Fruit fly (Drosophila melanogaster): Measurements from ENCODE around the gene CG7083.

DNA sequence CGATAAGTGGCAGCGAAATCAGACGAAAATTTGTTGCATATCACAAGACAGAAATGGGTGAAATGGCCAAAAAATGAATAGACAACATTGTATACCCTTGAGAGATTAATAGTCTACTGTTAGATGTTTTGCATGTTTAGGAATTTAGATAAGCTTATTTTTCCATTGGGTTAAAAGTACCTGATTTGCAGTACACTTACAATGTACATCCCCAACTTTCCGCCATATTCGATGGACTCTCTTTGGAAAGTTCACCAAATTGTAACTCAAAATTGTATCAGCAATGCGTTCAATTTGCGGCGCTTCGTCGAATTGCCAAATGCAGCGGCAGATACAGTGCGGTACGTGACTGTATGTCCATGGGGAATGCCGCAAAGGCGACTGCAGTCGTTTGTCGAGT is 6.2 kb upstream of the CG7083 start:
- no peak for TF ChIP-seq Hr39 (optimal IDR thresholded peaks at IDR 0.05)
- TF ChIP-seq CTCF (GFP tag; optimal IDR thresholded peaks at IDR 0.05) = no peak
- no peak for TF ChIP-seq CG13624 (GFP tag; optimal IDR thresholded peaks at IDR 0.05)
- TF ChIP-seq lola (GFP tag; optimal IDR thresholded peaks at IDR 0.05) = no peak

Data from whole organism, embryonic.